Fruit fly (Drosophila melanogaster): Measurements from ENCODE around the gene Delta.

The Delta gene

DNA sequence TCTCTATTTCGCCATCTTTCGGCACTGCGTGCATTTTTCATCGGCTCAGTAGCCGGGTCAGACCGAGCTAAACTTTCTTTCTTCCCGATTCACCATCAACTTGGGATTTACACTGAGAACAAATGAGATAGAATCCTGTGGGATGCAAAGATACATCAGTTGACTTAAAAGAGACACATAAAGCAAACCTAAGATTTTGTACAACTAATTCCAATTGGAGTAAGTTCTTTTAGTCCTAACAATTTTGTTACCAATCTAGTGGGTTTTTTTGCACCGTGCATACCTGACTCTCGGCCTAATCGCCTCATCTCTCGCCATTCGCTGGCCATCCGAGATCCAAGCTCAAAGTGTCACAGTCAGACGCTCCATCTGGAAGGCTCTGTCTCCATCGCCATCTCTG lies 61.2 kb downstream of the Delta start:
- no peak for TF ChIP-seq CG12768 (GFP tag; optimal IDR thresholded peaks at IDR 0.05)
- no peak for TF ChIP-seq CG1620 (GFP tag; optimal IDR thresholded peaks at IDR 0.05)
- no peak for TF ChIP-seq ovo (GFP tag; optimal IDR thresholded peaks at IDR 0.05)
- TF ChIP-seq Clk (GFP tag; optimal IDR thresholded peaks at IDR 0.05), result no peak

DNA sequence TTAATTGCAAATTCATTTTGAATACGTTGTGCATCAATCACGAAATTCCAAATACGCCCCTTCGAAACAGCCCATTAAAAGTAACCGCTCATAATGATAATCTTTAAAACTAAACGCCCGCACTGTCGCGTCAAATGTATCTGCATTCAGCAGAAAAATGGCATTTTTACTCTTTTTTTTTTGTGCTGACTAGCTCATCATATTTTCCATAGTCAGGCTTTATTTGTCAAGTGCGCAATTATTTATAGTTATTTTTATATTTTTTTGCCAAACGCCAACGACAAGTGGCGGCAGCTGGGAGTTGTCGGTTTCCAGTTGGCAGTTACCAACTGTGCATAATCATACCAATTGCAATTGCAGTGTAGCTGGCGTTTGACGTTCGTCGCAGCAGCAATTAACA lies 69.5 kb downstream of the Delta start, which contains the start of gene CG14280:
Gene CG14280 (plus strand): TSS at position 301 of the 400 bp plus-strand sequence.
- peak; percentile 15 for TF ChIP-seq kay (GFP tag; ENCODE audit: borderline replicate concordance)
- TF ChIP-seq cic (GFP tag; optimal IDR thresholded peaks at IDR 0.05), result no peak
- TF ChIP-seq tj (GFP tag; optimal IDR thresholded peaks at IDR 0.05), result peak; percentile 33

DNA sequence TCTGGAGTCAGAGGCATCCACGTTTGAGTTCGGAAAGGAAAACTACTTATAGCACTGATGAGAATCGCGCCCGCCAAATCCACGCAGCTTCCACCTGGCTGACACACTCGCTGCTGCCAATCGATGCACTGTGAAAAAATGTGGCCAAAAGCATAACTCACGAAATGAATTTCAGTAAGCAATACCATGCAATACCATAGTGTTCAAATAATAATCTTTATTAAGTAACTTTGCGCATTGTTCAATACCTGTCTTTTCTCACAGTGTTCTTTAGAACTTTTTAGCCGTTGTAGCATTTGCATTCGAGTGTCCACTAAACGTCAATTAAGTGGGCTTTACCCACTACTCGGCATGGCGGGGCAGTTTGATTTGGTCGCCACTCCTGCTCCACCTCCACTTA lies 70.8 kb downstream of the Delta start:
- TF ChIP-seq CG33017 (tag; optimal IDR thresholded peaks at IDR 0.05) (no peak), cnc (optimal IDR thresholded peaks at IDR 0.05) (no peak), tj (GFP tag; optimal IDR thresholded peaks at IDR 0.05) (no peak), CG5204 (GFP tag; optimal IDR thresholded peaks at IDR 0.05) (no peak)

DNA sequence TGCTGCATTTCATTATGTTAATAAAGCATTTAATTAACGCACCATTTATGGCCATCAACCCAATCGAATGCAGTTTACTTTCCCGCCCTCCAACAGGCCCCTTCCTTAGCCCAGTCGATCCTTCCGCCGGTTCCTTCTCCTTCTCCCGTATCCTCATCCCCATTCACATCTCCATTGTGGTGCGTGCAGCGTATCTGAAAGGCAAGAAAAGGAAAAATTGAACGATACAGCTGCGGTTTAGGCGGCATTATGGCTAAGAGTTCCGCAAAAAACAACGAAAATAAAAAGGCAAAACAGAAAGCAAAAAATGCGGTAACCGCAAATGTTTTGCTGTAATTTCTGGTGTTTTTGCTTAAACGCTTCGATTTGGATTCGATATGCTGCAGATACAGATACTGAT lies 72.0 kb downstream of the Delta start:
- TF ChIP-seq Clk (GFP tag; optimal IDR thresholded peaks at IDR 0.05) (no peak), toe (GFP tag; optimal IDR thresholded peaks at IDR 0.05) (no peak), Mnt (GFP tag; optimal IDR thresholded peaks at IDR 0.05) (no peak), CG1620 (GFP tag; optimal IDR thresholded peaks at IDR 0.05) (no peak), pad (GFP tag; optimal IDR thresholded peaks at IDR 0.05) (no peak), tj (GFP tag; optimal IDR thresholded peaks at IDR 0.05) (no peak), bab1 (GFP tag; optimal IDR thresholded peaks at IDR 0.05) (no peak), CG33017 (tag; optimal IDR thresholded peaks at IDR 0.05) (no peak), CG12768 (GFP tag; optimal IDR thresholded peaks at IDR 0.05) (no peak), CG7045 (GFP tag; optimal IDR thresholded peaks at IDR 0.05) (no peak), CG5204 (GFP tag; optimal IDR thresholded peaks at IDR 0.05) (no peak)

Measured in whole organism, adult.